Fruit fly (Drosophila melanogaster) whole organism: Measurements from ENCODE around the gene CG11811.

Source experiments
- CG8478 ChIP-seq: fragments of >200 bp; optimal IDR thresholded peaks from 2 replicates; lab custom pipeline; 2018; ENCODE audit warnings: inconsistent platforms
- Dll ChIP-seq: fragments of >200 bp; optimal IDR thresholded peaks from 2 replicates; lab custom pipeline; 2017
- EcR ChIP-seq, 2 experiments: fragments of >200 bp; optimal IDR thresholded peaks; 2 replicates each; lab custom pipeline; 2017; ENCODE audit warnings: missing biosample characterization in 2 of 2, missing genetic modification characterization in 2 of 2, missing genetic modification reagents in 2 of 2
- pan ChIP-seq: fragments of >200 bp; optimal IDR thresholded peaks from 2 replicates; lab custom pipeline; 2017
- psq ChIP-seq: fragments of >200 bp; optimal IDR thresholded peaks from 2 replicates; lab custom pipeline; 2017
- usp ChIP-seq: fragments of >200 bp; optimal IDR thresholded peaks from 2 replicates; lab custom pipeline; 2017; ENCODE audit warnings: missing biosample characterization, missing genetic modification characterization, mixed read lengths

The CG11811 gene

DNA sequence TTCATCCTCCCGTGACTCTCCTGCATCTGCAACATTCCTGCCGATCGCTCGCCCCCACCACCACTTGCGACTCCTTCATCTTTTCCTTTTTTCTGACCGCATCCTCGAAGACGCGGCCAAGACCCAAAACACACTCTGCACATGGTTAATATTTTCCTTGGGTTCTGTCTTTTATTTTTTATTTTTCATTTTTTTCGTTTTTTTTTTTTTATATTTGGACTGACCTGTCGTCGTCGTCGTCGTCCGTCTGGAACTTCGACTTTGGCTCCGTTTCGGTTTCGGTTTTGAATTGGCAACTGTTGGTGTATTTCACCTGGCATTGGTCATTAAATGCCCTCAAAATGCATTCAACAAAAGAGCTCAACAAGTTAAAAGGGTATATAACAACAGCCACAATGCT, 21.2 kb downstream of the CG11811 start:
- TF ChIP-seq Dll (lab: Kevin White, UChicago) = no peak
- TF ChIP-seq CG8478 (lab: Kevin White, UChicago) = no peak
- TF ChIP-seq psq (lab: Kevin White, UChicago) = no peak
- no peak for TF ChIP-seq usp (GFP tag; lab: Kevin White, UChicago)
- TF ChIP-seq pan = no peak
- no peak for TF ChIP-seq EcR (GFP tag; optimal IDR thresholded peaks at IDR 0.05; lab: Kevin White, UChicago)

- TF ChIP-seq EcR (GFP tag; optimal IDR thresholded peaks at IDR 0.05; lab: Kevin White, UChicago) (no peak), psq (lab: Kevin White, UChicago) (no peak), usp (GFP tag; lab: Kevin White, UChicago) (no peak), pan (no peak), CG8478 (lab: Kevin White, UChicago) (no peak), Dll (lab: Kevin White, UChicago) (no peak)
Observed at dm6 chr3L:10713458-10714118, 22.8 kb downstream of the CG11811 start.

DNA sequence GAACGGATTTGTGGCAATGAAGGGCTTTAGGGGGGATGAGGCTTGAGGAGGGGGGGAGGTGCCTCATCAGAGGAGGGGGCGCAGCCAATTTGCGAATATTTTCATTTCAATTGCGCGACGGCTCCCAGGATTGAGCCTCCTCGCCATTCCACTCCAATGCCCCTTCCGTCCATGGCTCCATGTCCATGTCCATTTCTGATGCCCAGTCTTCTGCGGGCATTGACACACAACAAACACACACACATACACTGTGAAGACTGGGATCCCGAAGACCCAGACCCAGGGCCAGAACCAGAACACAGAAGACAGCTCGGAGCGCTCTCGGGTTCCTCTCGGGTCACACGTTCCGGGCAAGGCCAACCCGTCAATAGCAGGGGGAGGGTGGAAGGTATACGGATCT, 24.9 kb downstream of the CG11811 start:
- TF ChIP-seq psq (lab: Kevin White, UChicago) (no peak), CG8478 (lab: Kevin White, UChicago) (no peak), EcR (GFP tag; optimal IDR thresholded peaks at IDR 0.05; lab: Kevin White, UChicago) (peak in 1 of 2 experiments; percentile 82)

DNA sequence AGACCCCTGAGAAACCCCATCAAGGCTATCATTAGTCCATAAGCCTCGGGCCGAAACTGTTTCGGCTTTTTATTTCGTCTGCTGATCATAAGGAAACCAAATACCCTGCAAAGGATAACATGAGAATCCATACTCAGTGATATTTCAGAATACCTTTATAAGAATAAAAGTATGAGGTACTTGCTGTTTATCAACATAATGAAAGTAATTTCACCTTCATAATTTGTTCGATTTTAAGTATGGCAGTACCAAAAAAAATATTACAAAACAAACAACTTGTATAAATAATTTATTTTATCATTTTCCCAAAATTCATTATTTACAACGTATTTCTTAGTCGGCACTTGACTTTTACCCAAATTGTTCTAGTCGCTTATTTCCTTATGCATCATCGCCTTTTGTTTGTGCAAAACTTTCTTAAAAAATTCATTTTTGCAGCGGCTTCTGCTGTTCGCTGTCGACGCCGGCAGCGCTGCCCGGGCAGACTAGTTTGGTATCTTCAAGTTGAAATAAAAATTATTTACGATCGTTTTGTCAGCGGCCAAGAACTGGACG, 25.6 kb downstream of the CG11811 start:
- no peak for TF ChIP-seq usp (GFP tag; lab: Kevin White, UChicago)
- TF ChIP-seq pan = no peak
- TF ChIP-seq Dll (lab: Kevin White, UChicago) = no peak
- no peak for TF ChIP-seq CG8478 (lab: Kevin White, UChicago)
- no peak for TF ChIP-seq EcR (GFP tag; optimal IDR thresholded peaks at IDR 0.05; lab: Kevin White, UChicago)
- no peak for TF ChIP-seq psq (lab: Kevin White, UChicago)

DNA sequence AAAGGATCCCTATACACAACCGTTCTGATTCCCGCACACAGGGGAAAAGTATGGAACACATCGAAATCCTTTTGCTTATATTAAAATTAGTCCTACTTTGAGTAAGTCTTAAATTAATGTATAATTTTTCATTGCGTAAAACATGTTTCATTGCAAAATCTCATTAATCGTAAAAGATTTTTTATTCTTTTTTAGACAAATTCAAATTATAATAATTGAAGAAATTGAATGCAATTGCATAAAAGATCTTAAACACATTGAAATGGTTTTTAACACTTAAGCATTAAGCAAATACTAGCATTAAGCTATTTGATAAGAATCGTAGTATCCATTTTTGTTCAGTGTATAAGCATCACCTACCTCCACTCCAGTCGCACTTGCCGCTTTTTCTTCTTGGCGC, 28.9 kb downstream of the CG11811 start:
- TF ChIP-seq CG8478 (lab: Kevin White, UChicago) = no peak
- TF ChIP-seq pan = no peak
- no peak for TF ChIP-seq EcR (GFP tag; optimal IDR thresholded peaks at IDR 0.05; lab: Kevin White, UChicago)
- no peak for TF ChIP-seq psq (lab: Kevin White, UChicago)

DNA sequence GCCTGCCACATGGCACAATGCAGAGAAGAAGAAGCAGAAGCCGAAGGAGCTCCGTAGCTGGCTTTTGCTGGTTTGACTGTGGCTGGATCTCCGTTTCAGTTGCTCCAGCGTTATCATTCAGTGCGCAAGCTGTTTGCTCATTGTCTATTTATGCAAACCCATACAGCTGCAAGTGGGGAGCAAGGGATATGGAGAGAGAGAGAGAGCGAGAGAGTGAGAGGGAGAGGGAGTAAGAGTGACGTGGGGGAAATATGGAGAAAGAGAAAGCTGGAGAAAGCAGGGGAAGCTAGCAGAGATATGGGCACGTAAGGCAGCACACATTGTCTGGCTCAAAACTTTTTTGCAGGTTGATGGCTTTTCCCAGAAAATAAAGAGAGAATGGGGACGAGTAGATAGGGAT, 31.8 kb downstream of the CG11811 start:
- no peak for TF ChIP-seq pan
- no peak for TF ChIP-seq EcR (GFP tag; optimal IDR thresholded peaks at IDR 0.05; lab: Kevin White, UChicago)
- no peak for TF ChIP-seq CG8478 (lab: Kevin White, UChicago)
- no peak for TF ChIP-seq Dll (lab: Kevin White, UChicago)
- no peak for TF ChIP-seq psq (lab: Kevin White, UChicago)

- no peak for TF ChIP-seq CG8478 (lab: Kevin White, UChicago)
- TF ChIP-seq pan = no peak
Observed at dm6 chr3L:10723596-10723995, 32.8 kb downstream of the CG11811 start.

- TF ChIP-seq usp (GFP tag; lab: Kevin White, UChicago) = no peak
- no peak for TF ChIP-seq Dll (lab: Kevin White, UChicago)
- no peak for TF ChIP-seq psq (lab: Kevin White, UChicago)
- no peak for TF ChIP-seq CG8478 (lab: Kevin White, UChicago)
- TF ChIP-seq EcR (GFP tag; optimal IDR thresholded peaks at IDR 0.05; lab: Kevin White, UChicago) = no peak
- no peak for TF ChIP-seq pan
Observed at dm6 chr3L:10724810-10725444, 34.1 kb downstream of the CG11811 start.

DNA sequence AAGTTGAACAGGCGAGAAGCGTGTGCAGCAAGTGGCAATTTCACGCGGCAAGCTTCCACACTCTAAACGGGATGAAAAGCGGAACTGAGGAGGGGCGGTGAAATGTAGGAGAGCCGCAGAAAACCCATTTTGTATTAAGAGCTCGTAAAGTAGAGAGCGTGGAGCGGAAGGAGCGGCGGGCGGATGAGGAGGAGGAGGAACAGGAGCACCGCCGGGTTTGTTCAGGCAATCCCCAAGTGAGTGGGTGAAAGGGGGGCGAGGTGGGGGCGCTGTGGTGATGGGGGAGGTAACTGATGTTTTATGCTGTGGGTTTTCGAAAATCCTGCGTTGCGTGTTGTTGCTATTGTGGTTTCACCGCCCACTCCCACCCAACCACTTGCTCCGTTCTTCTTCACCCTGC, 36.3 kb downstream of the CG11811 start:
- no peak for TF ChIP-seq CG8478 (lab: Kevin White, UChicago)
- no peak for TF ChIP-seq Dll (lab: Kevin White, UChicago)
- no peak for TF ChIP-seq usp (GFP tag; lab: Kevin White, UChicago)
- no peak for TF ChIP-seq psq (lab: Kevin White, UChicago)
- TF ChIP-seq EcR (GFP tag; optimal IDR thresholded peaks at IDR 0.05; lab: Kevin White, UChicago) = no peak
- no peak for TF ChIP-seq pan

DNA sequence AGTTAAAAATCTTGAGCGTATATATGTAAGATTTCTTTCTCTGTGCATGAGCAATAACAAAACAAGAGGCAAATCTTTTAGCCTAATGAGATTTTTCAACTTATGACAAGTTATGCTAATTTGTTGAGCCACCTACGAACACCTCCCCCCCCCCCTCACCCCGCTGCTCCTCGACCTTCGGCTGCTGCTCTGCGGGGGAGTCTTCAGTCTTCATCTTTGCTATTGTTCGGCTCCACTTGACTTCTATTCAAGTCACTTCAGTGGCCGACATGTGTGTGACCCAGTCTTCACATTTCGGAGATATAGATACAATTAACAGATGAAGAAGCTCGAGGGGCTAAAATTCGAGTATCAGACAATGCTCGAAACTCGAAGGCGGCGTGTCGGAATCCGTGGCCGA, 41.2 kb downstream of the CG11811 start:
- TF ChIP-seq usp (GFP tag; lab: Kevin White, UChicago) (no peak), CG8478 (lab: Kevin White, UChicago) (no peak)

- TF ChIP-seq Dll (lab: Kevin White, UChicago) = no peak
- TF ChIP-seq pan = no peak
Observed at dm6 chr3L:10733502-10733901, 42.7 kb downstream of the CG11811 start.

DNA sequence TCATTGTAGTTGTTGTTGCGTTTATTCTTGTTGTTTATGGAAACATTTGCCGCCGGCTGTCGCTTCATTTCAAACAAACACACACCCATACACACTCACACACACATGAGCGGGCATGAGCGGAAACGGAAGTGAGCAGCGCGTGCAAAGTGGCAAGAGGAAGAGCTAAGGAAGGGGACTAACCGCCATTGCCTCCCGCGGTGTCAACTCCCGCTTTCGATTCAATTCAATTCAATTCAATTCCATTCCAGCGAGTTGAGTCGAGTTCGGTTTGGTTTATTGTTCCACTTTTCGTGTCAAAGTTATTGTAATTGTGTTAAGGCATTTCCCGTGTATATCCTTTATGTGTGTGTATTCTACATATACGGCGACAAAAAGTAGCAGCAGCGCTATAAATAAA, 43.7 kb downstream of the CG11811 start:
- no peak for TF ChIP-seq usp (GFP tag; lab: Kevin White, UChicago)
- TF ChIP-seq EcR (GFP tag; optimal IDR thresholded peaks at IDR 0.05; lab: Kevin White, UChicago) = no peak
- no peak for TF ChIP-seq psq (lab: Kevin White, UChicago)
- no peak for TF ChIP-seq Dll (lab: Kevin White, UChicago)
- TF ChIP-seq CG8478 (lab: Kevin White, UChicago) = no peak
- no peak for TF ChIP-seq pan
